Fruit fly (Drosophila melanogaster) S2 (cell line): Measurements from ENCODE around the gene CG31823.

Experiments
- CG8478 ChIP-seq: fragments of >200 bp; optimal IDR thresholded peaks from 2 replicates; lab custom pipeline; 2018
- CTCF ChIP-seq, 2 experiments: fragments of >200 bp; optimal IDR thresholded peaks; 2 replicates each; lab custom pipeline; 2018

DNA sequence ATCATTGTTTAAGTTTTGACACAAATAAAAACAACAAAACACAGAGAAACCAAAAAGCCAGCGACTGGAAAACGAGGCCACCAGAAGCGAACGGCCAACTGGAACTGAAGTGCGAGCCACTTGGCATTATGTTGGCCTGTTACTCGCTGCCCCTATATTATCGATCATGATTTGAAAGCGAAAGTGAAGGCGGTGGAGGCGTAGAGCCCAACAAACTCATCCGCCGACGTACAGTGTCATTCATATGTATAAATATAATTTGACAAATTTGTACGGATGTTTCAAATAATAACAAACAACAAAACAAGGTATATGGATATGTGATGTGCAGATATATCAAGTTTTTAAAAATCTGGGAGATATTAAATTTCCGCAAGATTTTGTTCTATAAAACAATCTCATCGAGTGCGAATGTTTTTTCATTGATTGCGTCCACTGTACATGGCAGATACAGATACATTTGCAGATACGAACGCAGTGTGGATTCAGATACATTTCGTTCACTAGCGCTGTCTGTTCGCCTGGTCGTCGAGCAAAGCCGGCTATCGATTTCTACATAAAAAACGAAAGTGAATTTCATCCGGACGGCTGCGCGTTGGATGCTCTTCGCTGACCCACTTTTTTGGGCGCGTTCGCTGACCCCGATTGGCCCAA lies 10.7 kb upstream of the CG31823 start:
- TF ChIP-seq CTCF (optimal IDR thresholded peaks at IDR 0.05; lab: Kevin White, UChicago) (no peak), CG8478 (lab: Kevin White, UChicago) (no peak)
